Worm (Caenorhabditis elegans) whole organism, L1 larva: ENCODE data around the gene T12G3.4.

Experiments
- ama-1 ChIP-seq: fragments of 150-350 bp; optimal IDR thresholded peaks from 2 replicates; lab custom pipeline; 2014
- dpl-1 ChIP-seq, 3 experiments: fragments of 150-350 bp in 2 of 3; sonication (generic microtip) in 1 of 3; optimal IDR thresholded peaks; 2 replicates each; lab custom pipeline; 2014 to 2017; ENCODE audit warnings: missing biosample characterization in 3 of 3, missing genetic modification characterization in 3 of 3, missing genetic modification reagents in 3 of 3
- fkh-10 ChIP-seq: sonication (generic microtip); optimal IDR thresholded peaks from 2 replicates; lab custom pipeline; 2017; ENCODE audit warnings: missing biosample characterization, missing genetic modification reagents, missing genetic modification characterization
- grh-1 ChIP-seq: fragments of 200-800 bp; sonication (Bioruptor generic); IDR thresholded peaks from 2 replicates; pipeline ENCODE4 v1.3.6; 2022; ENCODE audit warnings: missing genetic modification reagents, missing genetic modification characterization, missing compliant biosample characterization
- nhr-76 ChIP-seq: sonication (generic microtip); optimal IDR thresholded peaks from 2 replicates; lab custom pipeline; 2017; ENCODE audit warnings: missing biosample characterization, missing genetic modification characterization
- snu-23 ChIP-seq: sonication (generic microtip); optimal IDR thresholded peaks from 2 replicates; lab custom pipeline; 2016; ENCODE audit warnings: missing genetic modification characterization, missing compliant biosample characterization
- tbx-2 ChIP-seq: sonication (generic microtip); optimal IDR thresholded peaks from 2 replicates; lab custom pipeline; 2016; ENCODE audit warnings: missing genetic modification characterization, missing compliant biosample characterization
- ztf-4 ChIP-seq: fragments of 150-350 bp; optimal IDR thresholded peaks from 2 replicates; lab custom pipeline; 2014; ENCODE audit warnings: missing biosample characterization, missing genetic modification characterization

ce11 chrIV:12010377-12010776 is 37.7 kb upstream of the T12G3.4 start:
- no peak for TF ChIP-seq ama-1 (lab: Kevin White, UChicago)
- TF ChIP-seq fkh-10 (GFP tag; lab: Kevin White, UChicago), result no peak
- peak; percentile 38 for TF ChIP-seq tbx-2
- TF ChIP-seq dpl-1 (GFP tag; optimal IDR thresholded peaks at IDR 0.05; lab: Kevin White, UChicago), result no peak
- no peak for TF ChIP-seq ztf-4 (tag; lab: Kevin White, UChicago)
- TF ChIP-seq grh-1 (GFP tag; lab: Robert Waterston, UW), result no peak
- no peak for TF ChIP-seq nhr-76 (tag; lab: Kevin White, UChicago)
- TF ChIP-seq snu-23 (GFP tag; lab: Kevin White, UChicago), result peak; percentile 41
